Fruit fly (Drosophila melanogaster) whole organism, embryonic: ENCODE measurements around the gene Nmt.

ENCODE experiments used
- CG12391 ChIP-seq: fragments of 200-800 bp; sonication (Bioruptor generic); optimal IDR thresholded peaks from 3 replicates; lab custom pipeline; 2018; ENCODE audit warnings: missing biosample characterization, mild to moderate bottlenecking, missing genetic modification characterization, moderate library complexity
- CG14014 ChIP-seq: fragments of 200-800 bp; sonication (Bioruptor generic); IDR thresholded peaks from 2 replicates; pipeline ENCODE4 v1.3.6; 2022; ENCODE audit warnings: missing biosample characterization, missing genetic modification characterization
- CG17802 ChIP-seq: fragments of 200-800 bp; sonication (Bioruptor generic); optimal IDR thresholded peaks from 2 replicates; lab custom pipeline; 2018; ENCODE audit warnings: missing biosample characterization, mild to moderate bottlenecking, missing genetic modification characterization, moderate library complexity
- CG2116 ChIP-seq: fragments of 200-800 bp; sonication (Bioruptor generic); optimal IDR thresholded peaks from 3 replicates; lab custom pipeline; 2018; ENCODE audit warnings: missing biosample characterization, mild to moderate bottlenecking, missing genetic modification characterization
- CG2875 ChIP-seq: fragments of 200-800 bp; sonication (Bioruptor generic); optimal IDR thresholded peaks from 2 replicates; lab custom pipeline; 2017; ENCODE audit warnings: missing biosample characterization, mild to moderate bottlenecking, missing genetic modification characterization, missing genetic modification reagents
- CG30431 ChIP-seq: fragments of 200-800 bp; sonication (Bioruptor generic); optimal IDR thresholded peaks from 2 replicates; lab custom pipeline; 2017; ENCODE audit warnings: missing biosample characterization, missing genetic modification characterization
- CG31441 ChIP-seq: fragments of 200-800 bp; sonication (Bioruptor generic); IDR thresholded peaks from 2 replicates; pipeline ENCODE4 v1.3.6; 2022; ENCODE audit warnings: missing biosample characterization, missing genetic modification characterization
- CG33557 ChIP-seq: fragments of 200-800 bp; sonication (Bioruptor generic); optimal IDR thresholded peaks from 2 replicates; lab custom pipeline; 2019; ENCODE audit warnings: missing biosample characterization, mild to moderate bottlenecking, missing genetic modification characterization, moderate library complexity
- CG42726 ChIP-seq: fragments of 200-800 bp; sonication (Bioruptor generic); IDR thresholded peaks from 2 replicates; pipeline ENCODE4 v1.3.6; 2022; ENCODE audit warnings: missing biosample characterization, missing genetic modification characterization; ENCODE audit not compliant: partially characterized antibody
- CG4360 ChIP-seq: fragments of 200-800 bp; sonication (Bioruptor generic); IDR thresholded peaks from 2 replicates; pipeline ENCODE4 v1.3.6; 2022; ENCODE audit warnings: missing biosample characterization, missing genetic modification characterization
- CG6254 ChIP-seq: fragments of 200-800 bp; sonication (Bioruptor generic); optimal IDR thresholded peaks from 3 replicates; lab custom pipeline; 2017; ENCODE audit warnings: mild to moderate bottlenecking, missing biosample characterization, missing genetic modification reagents, missing genetic modification characterization
- CG7357 ChIP-seq: fragments of 200-800 bp; sonication (Bioruptor generic); IDR thresholded peaks from 3 replicates; pipeline ENCODE4 v1.3.6; 2022; ENCODE audit warnings: missing biosample characterization, missing genetic modification characterization
- CG7372 ChIP-seq: fragments of 200-800 bp; sonication (Bioruptor generic); IDR thresholded peaks from 2 replicates; pipeline ENCODE4 v1.3.6; 2022; ENCODE audit warnings: missing biosample characterization, missing genetic modification characterization
- CG7556 ChIP-seq: fragments of 200-800 bp; sonication (Bioruptor generic); optimal IDR thresholded peaks from 2 replicates; lab custom pipeline; 2017; ENCODE audit warnings: missing biosample characterization, mild to moderate bottlenecking, missing genetic modification characterization
- CG7928 ChIP-seq: fragments of 200-800 bp; sonication (Bioruptor generic); optimal IDR thresholded peaks from 2 replicates; lab custom pipeline; 2017; ENCODE audit warnings: missing biosample characterization, mild to moderate bottlenecking, missing genetic modification characterization
- CG8281 ChIP-seq: fragments of 200-800 bp; sonication (Bioruptor generic); optimal IDR thresholded peaks from 2 replicates; lab custom pipeline; 2018; ENCODE audit warnings: missing biosample characterization, mild to moderate bottlenecking, missing genetic modification characterization, moderate library complexity
- CG8290 ChIP-seq, 3 experiments: fragments of 200-800 bp; sonication (Bioruptor generic); optimal IDR thresholded peaks; 2 replicates each; lab custom pipeline; 2016 to 2019; ENCODE audit warnings: missing biosample characterization in 3 of 3, missing genetic modification characterization in 3 of 3, mild to moderate bottlenecking in 2 of 3, moderate library complexity in 1 of 3
- CG8944 ChIP-seq: fragments of 200-800 bp; sonication (Bioruptor generic); optimal IDR thresholded peaks from 3 replicates; lab custom pipeline; 2016; ENCODE audit warnings: missing biosample characterization, missing genetic modification characterization
- Doc3 ChIP-seq: fragments of 200-800 bp; sonication (Bioruptor generic); IDR thresholded peaks from 3 replicates; pipeline ENCODE4 v1.3.6; 2022; ENCODE audit warnings: missing biosample characterization, missing genetic modification characterization; ENCODE audit not compliant: partially characterized antibody
- H2.0 ChIP-seq: fragments of 200-800 bp; sonication (Bioruptor generic); IDR thresholded peaks from 2 replicates; pipeline ENCODE4 v1.3.6; 2022; ENCODE audit warnings: missing biosample characterization, missing genetic modification characterization
- Hmx ChIP-seq: fragments of 200-800 bp; sonication (Bioruptor generic); optimal IDR thresholded peaks from 2 replicates; lab custom pipeline; 2016; ENCODE audit warnings: missing biosample characterization, missing genetic modification characterization
- Lpt ChIP-seq: fragments of >200 bp; optimal IDR thresholded peaks from 2 replicates; lab custom pipeline; 2018; ENCODE audit warnings: missing biosample characterization, missing genetic modification characterization
- MTF-1 ChIP-seq: fragments of 200-800 bp; sonication (Bioruptor generic); optimal IDR thresholded peaks from 2 replicates; lab custom pipeline; 2018; ENCODE audit warnings: missing biosample characterization, mild to moderate bottlenecking, missing genetic modification characterization, borderline replicate concordance
- Mes4 ChIP-seq: fragments of 200-800 bp; sonication (Bioruptor generic); optimal IDR thresholded peaks from 2 replicates; lab custom pipeline; 2016; ENCODE audit warnings: missing biosample characterization, missing genetic modification characterization
- Ptx1 ChIP-seq: fragments of 200-800 bp; sonication (Bioruptor generic); IDR thresholded peaks from 2 replicates; pipeline ENCODE4 v1.3.6; 2022; ENCODE audit warnings: missing biosample characterization, missing genetic modification characterization
- Sox100B ChIP-seq: fragments of 200-800 bp; sonication (Bioruptor generic); optimal IDR thresholded peaks from 3 replicates; lab custom pipeline; 2018; ENCODE audit warnings: missing biosample characterization, mild to moderate bottlenecking, missing genetic modification characterization
- Spps ChIP-seq: fragments of 200-800 bp; sonication (Bioruptor generic); optimal IDR thresholded peaks from 2 replicates; lab custom pipeline; 2018; ENCODE audit warnings: missing biosample characterization, mild to moderate bottlenecking, missing genetic modification characterization
- Taf1 ChIP-seq: fragments of 200-800 bp; sonication (Bioruptor generic); IDR thresholded peaks from 2 replicates; pipeline ENCODE4 v1.3.6; 2022; ENCODE audit warnings: missing biosample characterization, missing genetic modification characterization
- Tbp ChIP-seq: fragments of >200 bp; optimal IDR thresholded peaks from 2 replicates; lab custom pipeline; 2018; ENCODE audit warnings: missing biosample characterization, missing genetic modification characterization
- ara ChIP-seq: fragments of 200-800 bp; sonication (Bioruptor generic); IDR thresholded peaks from 2 replicates; pipeline ENCODE4 v1.3.6; 2022; ENCODE audit warnings: missing biosample characterization, missing genetic modification characterization
- ato ChIP-seq: fragments of 200-800 bp; sonication (Bioruptor generic); IDR thresholded peaks from 2 replicates; pipeline ENCODE4 v1.3.6; 2022; ENCODE audit warnings: missing biosample characterization, missing genetic modification characterization; ENCODE audit not compliant: partially characterized antibody
- cad ChIP-seq: fragments of >200 bp; optimal IDR thresholded peaks from 2 replicates; lab custom pipeline; 2017; ENCODE audit warnings: missing biosample characterization, missing genetic modification characterization
- chm ChIP-seq: fragments of 200-800 bp; sonication (Bioruptor generic); IDR thresholded peaks from 2 replicates; pipeline ENCODE4 v1.3.6; 2022; ENCODE audit warnings: missing biosample characterization, missing genetic modification characterization
- crc ChIP-seq: fragments of 200-800 bp; sonication (Bioruptor generic); optimal IDR thresholded peaks from 2 replicates; lab custom pipeline; 2016; ENCODE audit warnings: missing biosample characterization, missing genetic modification characterization
- dimm ChIP-seq: fragments of 200-800 bp; sonication (Bioruptor generic); IDR thresholded peaks from 2 replicates; pipeline ENCODE4 v1.3.6; 2022; ENCODE audit warnings: missing biosample characterization, missing genetic modification characterization
- dmrt11E ChIP-seq: fragments of 200-800 bp; sonication (Bioruptor generic); optimal IDR thresholded peaks from 3 replicates; lab custom pipeline; 2018; ENCODE audit warnings: missing biosample characterization, mild to moderate bottlenecking, missing genetic modification characterization, moderate library complexity
- dysf ChIP-seq: fragments of 200-800 bp; sonication (Bioruptor generic); IDR thresholded peaks from 3 replicates; pipeline ENCODE4 v1.3.6; 2022; ENCODE audit warnings: missing biosample characterization, missing genetic modification characterization
- gfzf ChIP-seq: fragments of 200-800 bp; sonication (Bioruptor generic); optimal IDR thresholded peaks from 2 replicates; lab custom pipeline; 2016; ENCODE audit warnings: missing biosample characterization, mild to moderate bottlenecking, missing genetic modification characterization, moderate library complexity
- kay ChIP-seq: fragments of 200-800 bp; sonication (Bioruptor generic); optimal IDR thresholded peaks from 2 replicates; lab custom pipeline; 2016; ENCODE audit warnings: missing biosample characterization, missing genetic modification characterization
- oc ChIP-seq: fragments of 200-800 bp; sonication (Bioruptor generic); optimal IDR thresholded peaks from 2 replicates; lab custom pipeline; 2018; ENCODE audit warnings: missing biosample characterization, mild to moderate bottlenecking, missing genetic modification characterization, moderate library complexity
- p53 ChIP-seq: fragments of 200-800 bp; sonication (Bioruptor generic); optimal IDR thresholded peaks from 2 replicates; lab custom pipeline; 2016; ENCODE audit warnings: missing biosample characterization, missing genetic modification characterization
- phol ChIP-seq: fragments of 200-800 bp; sonication (Bioruptor generic); optimal IDR thresholded peaks from 3 replicates; lab custom pipeline; 2018; ENCODE audit warnings: missing biosample characterization, mild to moderate bottlenecking, missing genetic modification characterization, moderate library complexity
- rib ChIP-seq: fragments of 200-800 bp; sonication (Bioruptor generic); IDR thresholded peaks from 2 replicates; pipeline ENCODE4 v1.3.6; 2022; ENCODE audit warnings: missing biosample characterization, missing genetic modification characterization
- shn ChIP-seq: fragments of 200-800 bp; sonication (Bioruptor generic); optimal IDR thresholded peaks from 3 replicates; lab custom pipeline; 2016; ENCODE audit warnings: missing biosample characterization, missing genetic modification characterization
- slbo ChIP-seq: fragments of 200-800 bp; sonication (Bioruptor generic); IDR thresholded peaks from 2 replicates; pipeline ENCODE4 v1.3.6; 2022; ENCODE audit warnings: missing biosample characterization, missing genetic modification characterization
- sug ChIP-seq: fragments of 200-800 bp; optimal IDR thresholded peaks from 2 replicates; lab custom pipeline; 2019; ENCODE audit warnings: missing biosample characterization, mild to moderate bottlenecking, missing genetic modification characterization, moderate library complexity
- tna ChIP-seq: fragments of 200-800 bp; sonication (Bioruptor generic); IDR thresholded peaks from 2 replicates; pipeline ENCODE4 v1.3.6; 2022; ENCODE audit warnings: missing biosample characterization, missing genetic modification characterization; ENCODE audit not compliant: partially characterized antibody
- tx ChIP-seq: fragments of 200-800 bp; sonication (Bioruptor generic); optimal IDR thresholded peaks from 2 replicates; lab custom pipeline; 2016; ENCODE audit warnings: missing biosample characterization, missing genetic modification characterization
- vvl ChIP-seq: fragments of 200-800 bp; sonication (Bioruptor generic); IDR thresholded peaks from 2 replicates; pipeline ENCODE4 v1.3.6; 2022; ENCODE audit warnings: missing biosample characterization, missing genetic modification characterization
- wdn ChIP-seq: fragments of 200-800 bp; sonication (Bioruptor generic); IDR thresholded peaks from 2 replicates; pipeline ENCODE4 v1.3.6; 2022; ENCODE audit warnings: missing biosample characterization, missing genetic modification characterization
- zfh1 ChIP-seq: fragments of 200-800 bp; sonication (Bioruptor generic); IDR thresholded peaks from 3 replicates; pipeline ENCODE4 v1.3.6; 2022; ENCODE audit warnings: missing biosample characterization, missing genetic modification characterization

Gene Nmt

DNA sequence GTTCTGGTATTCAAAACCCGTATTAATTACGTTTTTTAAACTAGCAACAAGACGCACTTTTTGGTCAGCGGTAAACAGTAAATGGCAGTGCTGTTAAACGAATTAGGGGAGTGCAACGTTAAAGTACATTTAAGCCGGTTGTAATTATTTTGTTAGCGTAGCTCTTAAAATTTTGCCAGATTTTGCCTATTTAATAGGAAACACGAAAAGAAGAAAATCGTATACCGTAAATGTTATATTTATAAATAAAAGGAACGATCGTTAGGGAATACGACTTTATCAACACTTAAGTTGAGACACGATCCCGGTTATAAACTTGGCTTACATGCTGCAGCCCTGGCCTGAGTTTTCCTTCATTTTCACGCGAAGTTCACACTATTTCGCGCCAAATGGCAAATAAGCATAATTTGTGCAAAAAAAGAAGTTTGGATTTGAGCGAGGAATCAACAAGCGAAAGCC lies 40.8 kb downstream of the Nmt start, which contains the start of the genes Setx and mus301 (continued):
- peak; percentile 35 for TF ChIP-seq CG17802 (tag; lab: Kevin White, UChicago)
- peak; percentile 59 for TF ChIP-seq Hmx (GFP tag; lab: Kevin White, UChicago)
- TF ChIP-seq CG7357: peak; percentile 64; the same call in 1 of the 3 replicates
- peak; percentile 78 for TF ChIP-seq CG2116
- peak; percentile 40 for TF ChIP-seq Spps (tag; lab: Kevin White, UChicago)
- TF ChIP-seq CG7928: peak; percentile 94
- peak; percentile 75 for TF ChIP-seq CG7556 (GFP tag; lab: Kevin White, UChicago)
- TF ChIP-seq CG7372 (GFP tag; lab: Robert Waterston, UW): peak; percentile 80
- peak; percentile 65 for TF ChIP-seq kay (GFP tag; lab: Kevin White, UChicago)
- TF ChIP-seq CG42726 (GFP tag; lab: Robert Waterston, UW): no peak
- peak; percentile 73 for TF ChIP-seq rib (GFP tag; lab: Robert Waterston, UW)
- TF ChIP-seq shn (GFP tag; lab: Kevin White, UChicago): peak; percentile 76
- TF ChIP-seq sug (tag; lab: Kevin White, UChicago): peak; percentile 82
- peak; percentile 63 for TF ChIP-seq dmrt11E
- TF ChIP-seq tna: no peak
- TF ChIP-seq CG14014 (GFP tag; lab: Robert Waterston, UW): peak; percentile 72
- no peak for TF ChIP-seq MTF-1 (GFP tag; lab: Kevin White, UChicago)
- peak; percentile 66; the same call in 1 of the 2 replicates for TF ChIP-seq wdn (GFP tag; lab: Robert Waterston, UW)
- TF ChIP-seq cad: no peak
- peak; percentile 79 for TF ChIP-seq Ptx1
- peak; percentile 47 for TF ChIP-seq crc (GFP tag; lab: Kevin White, UChicago)
- TF ChIP-seq CG8281: no peak
- TF ChIP-seq Tbp (GFP tag; lab: Kevin White, UChicago): no peak
- TF ChIP-seq dimm (GFP tag; lab: Robert Waterston, UW): no peak
- TF ChIP-seq vvl (GFP tag; lab: Robert Waterston, UW): peak; percentile 81
- no peak for TF ChIP-seq chm (GFP tag; lab: Robert Waterston, UW)
- TF ChIP-seq tx: peak; percentile 76
- TF ChIP-seq phol: peak; percentile 88
- no peak for TF ChIP-seq Doc3 (GFP tag; lab: Robert Waterston, UW)
- peak; percentile 82 for TF ChIP-seq CG12391
- no peak; the same call in 1 of the 2 replicates for TF ChIP-seq Taf1
- TF ChIP-seq CG6254 (GFP tag; lab: Kevin White, UChicago): peak; percentile 48
- TF ChIP-seq gfzf (GFP tag; lab: Kevin White, UChicago): peak; percentile 92
- no peak for TF ChIP-seq ato (GFP tag; lab: Robert Waterston, UW)
- TF ChIP-seq Mes4 (GFP tag; lab: Kevin White, UChicago): peak; percentile 26
- no peak for TF ChIP-seq CG31441 (GFP tag; lab: Robert Waterston, UW)
- TF ChIP-seq CG8944 (GFP tag; lab: Kevin White, UChicago): peak; percentile 82
- TF ChIP-seq Sox100B: peak; percentile 70
- no peak for TF ChIP-seq oc (tag; lab: Kevin White, UChicago)
- peak; percentile 73 for TF ChIP-seq zfh1
- TF ChIP-seq dysf (GFP tag; lab: Robert Waterston, UW): peak; percentile 72
- TF ChIP-seq H2.0: peak; percentile 62
- peak; percentile 29 for TF ChIP-seq CG30431 (GFP tag; lab: Kevin White, UChicago)
- TF ChIP-seq p53 (GFP tag; lab: Kevin White, UChicago): peak; percentile 70
- TF ChIP-seq CG33557 (GFP tag; lab: Kevin White, UChicago): peak; percentile 69
- TF ChIP-seq CG8290 (GFP tag; optimal IDR thresholded peaks at IDR 0.05; lab: Kevin White, UChicago): peak; percentile 83
- TF ChIP-seq CG8290 (tag; optimal IDR thresholded peaks at IDR 0.05; lab: Kevin White, UChicago): no peak
- TF ChIP-seq CG2875: peak; percentile 43
- peak; percentile 59; the same call in 1 of the 2 replicates for TF ChIP-seq ara (GFP tag; lab: Robert Waterston, UW)
- no peak for TF ChIP-seq CG4360 (GFP tag; lab: Robert Waterston, UW)
- TF ChIP-seq Lpt: no peak
- TF ChIP-seq slbo (GFP tag; lab: Robert Waterston, UW): peak; percentile 90
